Worm (Caenorhabditis elegans): Measurements from ENCODE around the gene lec-10.

The lec-10 gene

DNA sequence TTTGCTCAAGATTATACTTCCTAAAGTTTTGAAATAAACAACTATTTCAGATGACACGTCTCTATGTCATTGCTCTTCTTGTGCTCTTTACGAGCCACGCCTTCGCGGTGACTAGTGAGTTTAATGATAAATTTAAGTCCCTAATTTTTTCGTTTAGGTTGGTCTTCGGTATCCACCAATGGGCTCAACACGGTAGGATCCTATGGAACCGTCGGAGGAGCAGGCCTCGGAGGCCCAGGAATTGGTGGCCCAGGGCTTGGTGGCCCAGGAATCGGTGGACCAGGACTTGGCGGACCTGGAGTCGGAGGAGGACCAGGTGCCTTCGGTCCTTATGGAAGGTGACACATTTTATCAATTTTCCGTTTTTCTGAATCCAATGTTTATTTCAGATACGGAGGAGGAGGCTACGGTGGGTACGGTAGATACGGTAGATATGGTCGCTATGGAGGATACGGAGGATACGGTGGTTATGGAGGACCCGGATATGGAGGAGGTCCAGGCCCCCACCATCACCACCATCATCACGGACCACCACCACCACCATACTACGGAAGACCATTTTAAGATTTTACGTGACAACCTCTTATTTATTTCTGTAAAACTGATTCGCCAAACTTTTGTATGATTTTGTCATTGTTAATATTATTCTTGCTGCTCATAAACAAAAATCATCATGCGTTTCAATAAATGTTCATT is 31.6 kb upstream of the lec-10 start, which contains the start of the genes F46E10.2 and F46E10.18 (continued):
- TF ChIP-seq set-16 (GFP tag; IDR thresholded peaks at IDR 0.05) (peak; percentile 83), nhr-25 (tag; optimal IDR thresholded peaks at IDR 0.05; ENCODE audit: borderline replicate concordance, insufficient read depth) (no peak), lin-39 (tag; optimal IDR thresholded peaks at IDR 0.05) (no peak)

DNA sequence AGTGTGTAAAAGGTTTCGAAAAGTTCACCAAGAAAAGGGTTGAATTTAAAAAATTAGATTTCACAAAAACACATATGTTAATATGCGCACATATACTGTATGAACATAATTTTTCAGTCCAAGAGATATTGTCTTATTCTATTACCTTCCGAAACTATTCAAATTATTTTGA is 29.2 kb upstream of the lec-10 start, which contains the start of gene F46E10.3:
F46E10.3 (plus strand) TSS at position 73 of the 172 bp plus-strand sequence.
- TF ChIP-seq T26A8.4 (GFP tag; IDR thresholded peaks at IDR 0.05) (no peak), D1046.2 (GFP tag; IDR thresholded peaks at IDR 0.05) (no peak), nhr-41 (GFP tag; IDR thresholded peaks at IDR 0.05) (no peak), unc-62 (GFP tag; optimal IDR thresholded peaks at IDR 0.05 in 1 of 2) (no peak), unc-62 (tag; optimal IDR thresholded peaks at IDR 0.05) (no peak), ceh-32 (tag; optimal IDR thresholded peaks at IDR 0.05; ENCODE audit: poor library complexity) (no peak), ama-1 (optimal IDR thresholded peaks at IDR 0.05) (no peak), pqm-1 (tag; optimal IDR thresholded peaks at IDR 0.05) (no peak), nhr-25 (tag; optimal IDR thresholded peaks at IDR 0.05; ENCODE audit: borderline replicate concordance, insufficient read depth) (no peak), zip-2 (tag; optimal IDR thresholded peaks at IDR 0.05) (no peak)

DNA sequence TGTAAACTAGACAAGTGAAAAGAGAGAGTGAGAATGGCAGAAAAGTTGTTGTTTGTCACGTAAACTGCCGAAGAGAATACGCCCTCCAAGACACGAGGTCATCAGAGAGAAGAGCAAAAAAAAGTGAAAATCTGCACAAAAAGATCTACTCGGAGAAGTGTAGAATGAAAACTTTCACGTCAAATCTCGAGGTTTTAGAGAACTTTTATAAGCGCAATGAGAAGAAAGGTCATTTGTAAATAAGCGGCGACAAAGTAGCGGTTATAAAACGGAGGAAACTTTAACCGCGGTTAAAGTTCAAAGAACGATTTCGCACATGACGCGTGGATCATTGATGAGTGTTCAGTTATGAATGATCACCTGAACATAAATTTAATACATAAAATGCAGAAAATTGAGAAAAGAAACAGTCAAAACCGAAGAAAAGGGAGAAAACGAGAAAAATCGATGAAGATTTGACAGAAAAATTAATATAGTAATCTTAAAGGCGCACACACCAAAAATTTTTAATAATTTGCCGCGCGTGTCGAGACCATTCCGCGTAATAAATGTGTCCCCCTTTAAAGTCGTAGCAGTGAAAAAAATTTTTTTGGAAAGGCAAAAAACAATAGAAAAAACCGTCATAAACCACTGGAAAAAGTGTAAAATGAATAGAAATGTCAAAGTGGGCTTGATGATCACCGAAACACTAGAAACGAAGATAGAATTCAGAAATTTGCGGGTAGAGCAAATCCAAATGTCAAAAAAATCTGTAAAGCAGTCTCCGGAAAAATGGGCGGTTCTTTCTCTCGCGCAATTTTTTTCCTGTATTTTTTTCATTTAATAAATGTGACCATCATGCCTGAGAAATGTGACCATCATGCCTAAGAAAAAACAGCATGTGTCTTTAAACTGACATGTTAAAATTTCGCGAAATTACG is 28.6 kb upstream of the lec-10 start:
- TF ChIP-seq F26F4.8 (GFP tag; conservative IDR thresholded peaks at IDR 0.05) = no peak
- TF ChIP-seq hlh-30 (tag; optimal IDR thresholded peaks at IDR 0.05; ENCODE audit: insufficient read depth) = peak; percentile 93
- TF ChIP-seq F49E8.2 (tag; optimal IDR thresholded peaks at IDR 0.05; ENCODE audit: borderline replicate concordance) = no peak
- TF ChIP-seq unc-39 (tag; optimal IDR thresholded peaks at IDR 0.05) = no peak
- TF ChIP-seq spr-1 (tag; optimal IDR thresholded peaks at IDR 0.05) = no peak
- no peak for TF ChIP-seq vab-7 (GFP tag; IDR thresholded peaks at IDR 0.05)
- TF ChIP-seq dve-1 (tag; optimal IDR thresholded peaks at IDR 0.05; ENCODE audit: insufficient read depth) = peak; percentile 81
- TF ChIP-seq rbr-2 (tag; optimal IDR thresholded peaks at IDR 0.05) = no peak
- peak; percentile 35 for TF ChIP-seq nhr-48 (tag; optimal IDR thresholded peaks at IDR 0.05)
- TF ChIP-seq mdt-29 (GFP tag; IDR thresholded peaks at IDR 0.05) = no peak
- peak; percentile 47 for TF ChIP-seq cey-2 (tag; optimal IDR thresholded peaks at IDR 0.05; ENCODE audit: borderline replicate concordance, insufficient read depth)
- no peak for TF ChIP-seq skn-1 (tag; optimal IDR thresholded peaks at IDR 0.05)
- TF ChIP-seq hif-1 (tag; optimal IDR thresholded peaks at IDR 0.05) = peak; percentile 85 to 99
- TF ChIP-seq tag-97 (GFP tag; IDR thresholded peaks at IDR 0.05) = no peak
- peak in 1 of 2 experiments; percentile 68 for TF ChIP-seq lsy-2 (tag; optimal IDR thresholded peaks at IDR 0.05)
- peak; percentile 90 for TF ChIP-seq nhr-25 (tag; optimal IDR thresholded peaks at IDR 0.05; ENCODE audit: borderline replicate concordance, insufficient read depth)
- no peak for TF ChIP-seq lim-7 (GFP tag; IDR thresholded peaks at IDR 0.05)
- no peak for TF ChIP-seq R02D3.7 (tag; optimal IDR thresholded peaks at IDR 0.05)
- no peak for TF ChIP-seq unc-130 (GFP tag; optimal IDR thresholded peaks at IDR 0.05)
- TF ChIP-seq pha-4 (GFP tag; IDR thresholded peaks at IDR 0.05) = no peak
- no peak for TF ChIP-seq pha-4 (tag; optimal IDR thresholded peaks at IDR 0.05)
- TF ChIP-seq ZK337.2 (GFP tag; IDR thresholded peaks at IDR 0.05) = no peak
- no peak for TF ChIP-seq F37D6.2 (tag; optimal IDR thresholded peaks at IDR 0.05)
- TF ChIP-seq nhr-111 (GFP tag; optimal IDR thresholded peaks at IDR 0.05) = no peak
- no peak for TF ChIP-seq dmd-8 (GFP tag; IDR thresholded peaks at IDR 0.05)
- no peak for TF ChIP-seq ceh-82 (tag; optimal IDR thresholded peaks at IDR 0.05)
- no peak for TF ChIP-seq zip-11 (GFP tag; IDR thresholded peaks at IDR 0.05)
- peak; percentile 38 for TF ChIP-seq nhr-28 (tag; optimal IDR thresholded peaks at IDR 0.05)
- no peak for TF ChIP-seq T20F7.1 (GFP tag; optimal IDR thresholded peaks at IDR 0.05)
- TF ChIP-seq mxl-3 (GFP tag; optimal IDR thresholded peaks at IDR 0.05) = peak; percentile 47
- no peak for TF ChIP-seq duxl-1 (tag; optimal IDR thresholded peaks at IDR 0.05; ENCODE audit: poor library complexity)
- TF ChIP-seq daf-12 (tag; optimal IDR thresholded peaks at IDR 0.05) = no peak
- TF ChIP-seq mep-1 (tag; optimal IDR thresholded peaks at IDR 0.05) = peak; percentile 81
- TF ChIP-seq zfp-3 (GFP tag; conservative IDR thresholded peaks at IDR 0.05) = no peak
- TF ChIP-seq lin-39 (tag; optimal IDR thresholded peaks at IDR 0.05) = no peak

Data from whole organism, L4 larva.